Worm (Caenorhabditis elegans): ENCODE data around the gene mrpl-4.

- TF ChIP-seq aptf-2 (GFP tag; conservative IDR thresholded peaks at IDR 0.05): peak; percentile 89
- peak; percentile 99 for TF ChIP-seq snpc-4 (GFP tag; optimal IDR thresholded peaks at IDR 0.05)
- TF ChIP-seq snpc-4 (tag; optimal IDR thresholded peaks at IDR 0.05): peak; percentile 99 to 100 (median 100)
- peak; percentile 82 for TF ChIP-seq lsl-1 (GFP tag; optimal IDR thresholded peaks at IDR 0.05)
- TF ChIP-seq egrh-3 (GFP tag; IDR thresholded peaks at IDR 0.05): peak; percentile 69
- TF ChIP-seq T07F8.4 (tag; optimal IDR thresholded peaks at IDR 0.05): peak; percentile 96
- TF ChIP-seq rpc-1 (optimal IDR thresholded peaks at IDR 0.05): peak; percentile 98
- TF ChIP-seq rpc-1 (tag; optimal IDR thresholded peaks at IDR 0.05): peak; percentile 100
- TF ChIP-seq ama-1 (optimal IDR thresholded peaks at IDR 0.05): peak; percentile 59
- TF ChIP-seq ama-1 (GFP tag; optimal IDR thresholded peaks at IDR 0.05): peak; percentile 96 to 97
- TF ChIP-seq somi-1 (GFP tag; optimal IDR thresholded peaks at IDR 0.05): peak; percentile 99
- peak; percentile 99 for TF ChIP-seq sea-2 (GFP tag; IDR thresholded peaks at IDR 0.05)
- TF ChIP-seq pbrm-1 (GFP tag; IDR thresholded peaks at IDR 0.05): peak; percentile 98
- peak; percentile 96 for TF ChIP-seq tlf-1 (GFP tag; optimal IDR thresholded peaks at IDR 0.05)
Observed at ce11 chrV:8500348-8500747, 33.3 kb downstream of the mrpl-4 start.

Measured in whole organism, young adult.